3 worm cellular contexts compared by ENCODE assay signal in the genomic region with DNA sequence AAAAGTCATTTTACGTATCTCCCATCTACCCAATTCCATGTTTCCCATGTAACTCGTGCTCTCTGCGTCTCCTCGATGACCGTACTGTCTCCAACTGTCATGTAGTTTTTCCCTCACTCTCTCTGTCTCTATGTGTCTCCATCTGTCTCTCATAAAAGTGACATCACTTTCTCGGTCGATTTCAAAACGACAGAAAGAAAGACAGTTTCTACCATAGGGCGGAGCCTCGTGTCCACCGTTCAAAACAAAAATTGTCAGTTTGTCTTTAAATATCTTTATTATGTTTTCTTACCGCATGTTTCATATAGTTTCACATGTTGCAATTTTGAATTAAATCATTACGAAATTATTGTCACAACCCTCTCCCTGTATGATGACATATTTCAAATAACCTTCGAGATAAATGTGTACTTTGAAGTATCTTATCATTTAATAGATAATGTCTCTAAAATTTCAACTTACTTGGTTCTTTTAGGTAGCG.
TF ChIP-seq lines count a peak whose summit lies in the region.

No protein-coding gene starts in this region.

TF ChIP-seq in whole organism, L1 larva, 84 proteins besides CTCF, POLR2A, EP300 and RAD21 (continued from another document and continues in another):
- no peak for TF ChIP-seq zag-1 (tag; optimal IDR thresholded peaks at IDR 0.05; lab: Kevin White, UChicago)
- no peak for TF ChIP-seq unc-30 (tag; optimal IDR thresholded peaks at IDR 0.05; lab: Kevin White, UChicago)
- TF ChIP-seq nhr-12 (tag; optimal IDR thresholded peaks at IDR 0.05; lab: Kevin White, UChicago): no peak
- peak; percentile 83 for TF ChIP-seq jun-1 (tag; optimal IDR thresholded peaks at IDR 0.05; lab: Kevin White, UChicago)
- TF ChIP-seq egl-13 (tag; optimal IDR thresholded peaks at IDR 0.05; lab: Kevin White, UChicago): peak; percentile 67
- TF ChIP-seq swsn-7 (tag; optimal IDR thresholded peaks at IDR 0.05; lab: Kevin White, UChicago): peak; percentile 84
- peak; percentile 96 for TF ChIP-seq nhr-71 (tag; optimal IDR thresholded peaks at IDR 0.05; lab: Kevin White, UChicago)
- no peak for TF ChIP-seq hpl-2 (GFP tag; optimal IDR thresholded peaks at IDR 0.05; lab: Kevin White, UChicago)
- TF ChIP-seq ztf-4 (tag; optimal IDR thresholded peaks at IDR 0.05; lab: Kevin White, UChicago): peak; percentile 53
- peak; percentile 94 for TF ChIP-seq lin-14 (GFP tag; optimal IDR thresholded peaks at IDR 0.05; lab: Kevin White, UChicago)
- no peak for TF ChIP-seq ceh-63 (GFP tag; optimal IDR thresholded peaks at IDR 0.05; lab: Kevin White, UChicago)
- TF ChIP-seq nhr-90 (tag; optimal IDR thresholded peaks at IDR 0.05; lab: Kevin White, UChicago; ENCODE audit: poor library complexity): peak; percentile 85
- TF ChIP-seq ets-5 (GFP tag; IDR thresholded peaks at IDR 0.05; lab: Robert Waterston, UW): no peak
- TF ChIP-seq dsc-1 (tag; optimal IDR thresholded peaks at IDR 0.05; lab: Kevin White, UChicago): peak; percentile 86
- peak; percentile 79 for TF ChIP-seq C16A3.4 (tag; optimal IDR thresholded peaks at IDR 0.05; lab: Kevin White, UChicago)
- TF ChIP-seq lin-13 (GFP tag; optimal IDR thresholded peaks at IDR 0.05; lab: Kevin White, UChicago): peak; percentile 73
- TF ChIP-seq lir-3 (tag; optimal IDR thresholded peaks at IDR 0.05; lab: Kevin White, UChicago; ENCODE audit: poor library complexity): peak; percentile 41
- peak; percentile 49 to 59 (median 51) for TF ChIP-seq dpl-1 (GFP tag; optimal IDR thresholded peaks at IDR 0.05; lab: Kevin White, UChicago)
- peak; percentile 75 for TF ChIP-seq nhr-237 (tag; optimal IDR thresholded peaks at IDR 0.05; lab: Kevin White, UChicago)
- TF ChIP-seq alr-1 (tag; optimal IDR thresholded peaks at IDR 0.05; lab: Kevin White, UChicago; ENCODE audit: borderline replicate concordance): no peak
- peak; percentile 85 for TF ChIP-seq mep-1 (tag; optimal IDR thresholded peaks at IDR 0.05; lab: Kevin White, UChicago)
- TF ChIP-seq lin-39 (tag; optimal IDR thresholded peaks at IDR 0.05; lab: Kevin White, UChicago): peak; percentile 22
- TF ChIP-seq sox-4 (tag; optimal IDR thresholded peaks at IDR 0.05; lab: Kevin White, UChicago): no peak
- peak in 1 of 2 experiments; percentile 9 for TF ChIP-seq ztf-11 (tag; optimal IDR thresholded peaks at IDR 0.05; lab: Kevin White, UChicago)
- peak; percentile 25 for TF ChIP-seq snpc-4 (tag; optimal IDR thresholded peaks at IDR 0.05; lab: Kevin White, UChicago)
- peak; percentile 36; the same call in 1 of the 2 replicates for TF ChIP-seq isw-1 (GFP tag; IDR thresholded peaks at IDR 0.05; lab: Robert Waterston, UW)
- peak; percentile 75 to 87 for TF ChIP-seq lsy-2 (tag; optimal IDR thresholded peaks at IDR 0.05; lab: Kevin White, UChicago)
- peak; percentile 78 for TF ChIP-seq skn-1 (tag; optimal IDR thresholded peaks at IDR 0.05; lab: Kevin White, UChicago)
- TF ChIP-seq efl-1 (optimal IDR thresholded peaks at IDR 0.05; lab: Kevin White, UChicago): peak; percentile 77 to 81
- peak; percentile 44 to 95 for TF ChIP-seq efl-1 (GFP tag; optimal IDR thresholded peaks at IDR 0.05 in 1 of 2; lab: Kevin White, UChicago)
- peak; percentile 49 for TF ChIP-seq fkh-8 (tag; optimal IDR thresholded peaks at IDR 0.05; lab: Kevin White, UChicago)
- TF ChIP-seq unc-62 (GFP tag; optimal IDR thresholded peaks at IDR 0.05; lab: Kevin White, UChicago): no peak
- peak; percentile 57 for TF ChIP-seq unc-86 (tag; optimal IDR thresholded peaks at IDR 0.05; lab: Kevin White, UChicago)
- peak; percentile 36 for TF ChIP-seq C04F5.9 (tag; optimal IDR thresholded peaks at IDR 0.05; lab: Kevin White, UChicago)
- TF ChIP-seq fos-1 (tag; optimal IDR thresholded peaks at IDR 0.05; lab: Kevin White, UChicago): peak; percentile 82
- TF ChIP-seq rnt-1 (tag; optimal IDR thresholded peaks at IDR 0.05; lab: Kevin White, UChicago): peak; percentile 86
- 0 out of 2 replicates have a peak, but pooled peaks have one; percentile 16 for TF ChIP-seq ceh-88 (GFP tag; IDR thresholded peaks at IDR 0.05; lab: Robert Waterston, UW)
- TF ChIP-seq lin-35 (GFP tag; optimal IDR thresholded peaks at IDR 0.05; lab: Kevin White, UChicago): peak; percentile 50 to 84
- no peak for TF ChIP-seq fkh-4 (tag; optimal IDR thresholded peaks at IDR 0.05; lab: Kevin White, UChicago; ENCODE audit: borderline replicate concordance)
- peak; percentile 82 for TF ChIP-seq nhr-19 (GFP tag; conservative IDR thresholded peaks at IDR 0.05; lab: Robert Waterston, UW)

TF ChIP-seq in whole organism, L3 larva, 47 proteins besides CTCF, POLR2A, EP300 and RAD21 (continued from another document):
- TF ChIP-seq nhr-11 (tag; optimal IDR thresholded peaks at IDR 0.05; lab: Kevin White, UChicago): peak; percentile 53
- peak; percentile 48 for TF ChIP-seq lin-39 (tag; optimal IDR thresholded peaks at IDR 0.05; lab: Kevin White, UChicago)
- TF ChIP-seq ama-1 (optimal IDR thresholded peaks at IDR 0.05; lab: Kevin White, UChicago): no peak
- TF ChIP-seq tbx-2 (tag; optimal IDR thresholded peaks at IDR 0.05; lab: Kevin White, UChicago): peak; percentile 62
- peak; percentile 80 for TF ChIP-seq nfya-1 (tag; optimal IDR thresholded peaks at IDR 0.05; lab: Kevin White, UChicago; ENCODE audit: insufficient read depth)
- TF ChIP-seq pha-4 (tag; optimal IDR thresholded peaks at IDR 0.05; lab: Kevin White, UChicago): peak; percentile 79
- TF ChIP-seq ceh-9 (tag; optimal IDR thresholded peaks at IDR 0.05; lab: Kevin White, UChicago): no peak
- no peak for TF ChIP-seq sea-2 (GFP tag; optimal IDR thresholded peaks at IDR 0.05; lab: Kevin White, UChicago)
- peak; percentile 89 for TF ChIP-seq jun-1 (tag; optimal IDR thresholded peaks at IDR 0.05; lab: Kevin White, UChicago)
- peak; percentile 48 for TF ChIP-seq R02D3.7 (tag; optimal IDR thresholded peaks at IDR 0.05; lab: Kevin White, UChicago)
- TF ChIP-seq zag-1 (tag; optimal IDR thresholded peaks at IDR 0.05; lab: Kevin White, UChicago): no peak
- TF ChIP-seq unc-62 (GFP tag; optimal IDR thresholded peaks at IDR 0.05; lab: Kevin White, UChicago): peak; percentile 81
- TF ChIP-seq ztf-4 (tag; optimal IDR thresholded peaks at IDR 0.05; lab: Kevin White, UChicago): no peak

TF ChIP-seq in whole organism, young adult, 124 proteins besides CTCF, POLR2A, EP300 and RAD21 (continued from another document and continues in another):
- TF ChIP-seq mel-28 (tag; optimal IDR thresholded peaks at IDR 0.05; lab: Kevin White, UChicago; ENCODE audit: borderline replicate concordance) (no peak), hrde-1 (tag; optimal IDR thresholded peaks at IDR 0.05; lab: Kevin White, UChicago; ENCODE audit: borderline replicate concordance) (no peak), ceh-58 (GFP tag; IDR thresholded peaks at IDR 0.05; lab: Robert Waterston, UW) (no peak), Y53G8AR.9 (GFP tag; conservative IDR thresholded peaks at IDR 0.05; lab: Robert Waterston, UW) (no peak), F49E8.2 (tag; optimal IDR thresholded peaks at IDR 0.05; lab: Kevin White, UChicago; ENCODE audit: insufficient read depth) (no peak), ceh-79 (tag; optimal IDR thresholded peaks at IDR 0.05; lab: Kevin White, UChicago) (no peak), B0261.1 (tag; optimal IDR thresholded peaks at IDR 0.05; lab: Kevin White, UChicago) (no peak), ztf-3 (GFP tag; optimal IDR thresholded peaks at IDR 0.05; lab: Kevin White, UChicago) (no peak), fkh-3 (tag; optimal IDR thresholded peaks at IDR 0.05; lab: Kevin White, UChicago) (no peak), tlf-1 (GFP tag; optimal IDR thresholded peaks at IDR 0.05; lab: Kevin White, UChicago) (peak; percentile 57), bed-1 (GFP tag; IDR thresholded peaks at IDR 0.05; lab: Robert Waterston, UW) (no peak), bed-2 (GFP tag; IDR thresholded peaks at IDR 0.05; lab: Robert Waterston, UW) (no peak), ztf-25 (GFP tag; IDR thresholded peaks at IDR 0.05; lab: Robert Waterston, UW) (no peak), repo-1 (tag; optimal IDR thresholded peaks at IDR 0.05; lab: Kevin White, UChicago) (no peak), B0336.3 (GFP tag; IDR thresholded peaks at IDR 0.05; lab: Robert Waterston, UW) (peak; percentile 64; the same call in 1 of the 2 replicates), athp-1 (tag; optimal IDR thresholded peaks at IDR 0.05; lab: Kevin White, UChicago) (no peak), egl-18 (GFP tag; IDR thresholded peaks at IDR 0.05; lab: Robert Waterston, UW) (no peak), lin-26 (GFP tag; IDR thresholded peaks at IDR 0.05; lab: Robert Waterston, UW) (no peak), F57C9.4 (tag; optimal IDR thresholded peaks at IDR 0.05; lab: Kevin White, UChicago) (no peak), Y95B8A.8 (GFP tag; IDR thresholded peaks at IDR 0.05; lab: Robert Waterston, UW) (no peak), ama-1 (optimal IDR thresholded peaks at IDR 0.05; lab: Kevin White, UChicago) (no peak), ama-1 (GFP tag; optimal IDR thresholded peaks at IDR 0.05; lab: Kevin White, UChicago) (no peak), C17E4.6 (GFP tag; IDR thresholded peaks at IDR 0.05; lab: Robert Waterston, UW) (no peak), lag-1 (GFP tag; IDR thresholded peaks at IDR 0.05; lab: Robert Waterston, UW) (no peak), nfyb-1 (GFP tag; IDR thresholded peaks at IDR 0.05; lab: Robert Waterston, UW) (peak; percentile 70), mcd-1 (GFP tag; IDR thresholded peaks at IDR 0.05; lab: Robert Waterston, UW) (peak; percentile 46; the same call in 1 of the 2 replicates), nfya-2 (GFP tag; IDR thresholded peaks at IDR 0.05; lab: Robert Waterston, UW) (no peak), mxl-1 (tag; optimal IDR thresholded peaks at IDR 0.05; lab: Kevin White, UChicago) (no peak), unc-130 (GFP tag; optimal IDR thresholded peaks at IDR 0.05; lab: Kevin White, UChicago) (no peak), xnd-1 (tag; optimal IDR thresholded peaks at IDR 0.05; lab: Kevin White, UChicago) (no peak), snpc-4 (GFP tag; optimal IDR thresholded peaks at IDR 0.05; lab: Kevin White, UChicago) (no peak), snpc-4 (tag; optimal IDR thresholded peaks at IDR 0.05; lab: Kevin White, UChicago) (peak in 1 of 4 experiments; percentile 49), egrh-3 (GFP tag; IDR thresholded peaks at IDR 0.05; lab: Robert Waterston, UW) (no peak), hmg-1.2 (GFP tag; IDR thresholded peaks at IDR 0.05; lab: Robert Waterston, UW) (peak; percentile 91), hsf-1 (GFP tag; IDR thresholded peaks at IDR 0.05; lab: Robert Waterston, UW) (no peak), F33H1.4 (GFP tag; IDR thresholded peaks at IDR 0.05; lab: Robert Waterston, UW) (no peak), Y79H2A.3 (GFP tag; conservative IDR thresholded peaks at IDR 0.05; lab: Robert Waterston, UW) (no peak), tbp1 (GFP tag; optimal IDR thresholded peaks at IDR 0.05; lab: Kevin White, UChicago) (peak; percentile 19), nhr-120 (GFP tag; IDR thresholded peaks at IDR 0.05; lab: Robert Waterston, UW) (no peak), T07F8.4 (tag; optimal IDR thresholded peaks at IDR 0.05; lab: Kevin White, UChicago) (no peak), B0035.1 (tag; optimal IDR thresholded peaks at IDR 0.05; lab: Kevin White, UChicago) (no peak), dpl-1 (GFP tag; optimal IDR thresholded peaks at IDR 0.05; lab: Kevin White, UChicago) (no peak), efl-1 (GFP tag; optimal IDR thresholded peaks at IDR 0.05; lab: Kevin White, UChicago) (no peak), hlh-12 (tag; optimal IDR thresholded peaks at IDR 0.05; lab: Kevin White, UChicago) (no peak), lin-35 (GFP tag; optimal IDR thresholded peaks at IDR 0.05; lab: Kevin White, UChicago) (peak in 1 of 3 experiments; percentile 18), aptf-3 (GFP tag; IDR thresholded peaks at IDR 0.05; lab: Robert Waterston, UW) (no peak), lsy-27 (tag; optimal IDR thresholded peaks at IDR 0.05; lab: Kevin White, UChicago; ENCODE audit: borderline replicate concordance, insufficient read depth) (no peak), nhr-27 (tag; optimal IDR thresholded peaks at IDR 0.05; lab: Kevin White, UChicago) (no peak), ztf-18 (tag; optimal IDR thresholded peaks at IDR 0.05; lab: Kevin White, UChicago) (no peak), ZK185.1 (tag; optimal IDR thresholded peaks at IDR 0.05; lab: Kevin White, UChicago; ENCODE audit: poor library complexity, severe bottlenecking) (peak; percentile 59), ztf-6 (GFP tag; IDR thresholded peaks at IDR 0.05; lab: Robert Waterston, UW) (no peak), pbrm-1 (GFP tag; IDR thresholded peaks at IDR 0.05; lab: Robert Waterston, UW) (peak; percentile 62; the same call in 1 of the 2 replicates), F22D6.2 (tag; optimal IDR thresholded peaks at IDR 0.05; lab: Kevin White, UChicago) (peak; percentile 33), attf-3 (GFP tag; conservative IDR thresholded peaks at IDR 0.05; lab: Robert Waterston, UW) (no peak), rec-8 (tag; optimal IDR thresholded peaks at IDR 0.05; lab: Kevin White, UChicago) (no peak), let-607 (tag; optimal IDR thresholded peaks at IDR 0.05; lab: Kevin White, UChicago) (peak; percentile 53 to 55), chd-7 (tag; optimal IDR thresholded peaks at IDR 0.05; lab: Kevin White, UChicago) (peak; percentile 53), F23B12.7 (tag; optimal IDR thresholded peaks at IDR 0.05; lab: Kevin White, UChicago; ENCODE audit: insufficient read depth) (no peak), T26A5.8 (tag; optimal IDR thresholded peaks at IDR 0.05; lab: Kevin White, UChicago) (no peak), akir-1 (GFP tag; optimal IDR thresholded peaks at IDR 0.05; lab: Kevin White, UChicago) (no peak), C06A6.2 (GFP tag; conservative IDR thresholded peaks at IDR 0.05; lab: Robert Waterston, UW) (no peak), sptf-2 (GFP tag; optimal IDR thresholded peaks at IDR 0.05; lab: Kevin White, UChicago) (no peak), nhr-90 (tag; optimal IDR thresholded peaks at IDR 0.05; lab: Kevin White, UChicago) (peak; percentile 47), ceh-27 (GFP tag; optimal IDR thresholded peaks at IDR 0.05; lab: Kevin White, UChicago) (no peak), die-1 (tag; optimal IDR thresholded peaks at IDR 0.05; lab: Kevin White, UChicago) (no peak), snpc-1.3 (tag; optimal IDR thresholded peaks at IDR 0.05; lab: Kevin White, UChicago; ENCODE audit: insufficient read depth) (no peak), let-526 (GFP tag; IDR thresholded peaks at IDR 0.05; lab: Robert Waterston, UW) (no peak), aptf-2 (GFP tag; conservative IDR thresholded peaks at IDR 0.05; lab: Robert Waterston, UW) (no peak), ceh-91 (GFP tag; IDR thresholded peaks at IDR 0.05; lab: Robert Waterston, UW) (no peak), K12H6.12 (tag; optimal IDR thresholded peaks at IDR 0.05; lab: Kevin White, UChicago) (peak; percentile 45), ztf-26 (tag; optimal IDR thresholded peaks at IDR 0.05; lab: Kevin White, UChicago) (peak; percentile 67), ceh-100 (GFP tag; IDR thresholded peaks at IDR 0.05; lab: Robert Waterston, UW) (no peak), ztf-28 (GFP tag; IDR thresholded peaks at IDR 0.05; lab: Robert Waterston, UW) (no peak), sdz-38 (tag; optimal IDR thresholded peaks at IDR 0.05; lab: Kevin White, UChicago) (no peak), madf-8 (GFP tag; conservative IDR thresholded peaks at IDR 0.05; lab: Robert Waterston, UW) (no peak), cebp-1 (GFP tag; IDR thresholded peaks at IDR 0.05; lab: Robert Waterston, UW) (peak; percentile 77), cebp-1 (tag; optimal IDR thresholded peaks at IDR 0.05; lab: Kevin White, UChicago) (peak; percentile 94), madf-6 (GFP tag; IDR thresholded peaks at IDR 0.05; lab: Robert Waterston, UW) (no peak), ceh-40 (GFP tag; IDR thresholded peaks at IDR 0.05; lab: Robert Waterston, UW) (no peak), attf-5 (GFP tag; optimal IDR thresholded peaks at IDR 0.05; lab: Kevin White, UChicago) (peak; percentile 70), gei-17 (GFP tag; optimal IDR thresholded peaks at IDR 0.05; lab: Kevin White, UChicago) (no peak)
